Fruit fly (Drosophila melanogaster): ENCODE data around the gene Tusp.
A peak's percentile ranks its signal among the peaks of the same experiment; 100 is the strongest.

dm6 chr3R:27561114-27561513 lies 46.6 kb upstream of the Tusp start, which contains the start of gene CG5646:
- no peak for TF ChIP-seq EcR (GFP tag; optimal IDR thresholded peaks at IDR 0.05)
- peak; percentile 67; the same call in 2 of the 3 replicates for TF ChIP-seq CG4496 (GFP tag; IDR thresholded peaks at IDR 0.05)
- TF ChIP-seq CG17806 (tag; optimal IDR thresholded peaks at IDR 0.05) = no peak
- no peak for TF ChIP-seq rn (GFP tag; IDR thresholded peaks at IDR 0.05)
- TF ChIP-seq Ets98B (GFP tag; IDR thresholded peaks at IDR 0.05) = peak; percentile 66; the same call in 1 of the 2 replicates
- TF ChIP-seq CG14655 (GFP tag; optimal IDR thresholded peaks at IDR 0.05) = no peak
- TF ChIP-seq fd96Ca (GFP tag; IDR thresholded peaks at IDR 0.05) = peak; percentile 67; the same call in 2 of the 3 replicates
